Worm (Caenorhabditis elegans): Measurements from ENCODE around the gene srh-281.

DNA sequence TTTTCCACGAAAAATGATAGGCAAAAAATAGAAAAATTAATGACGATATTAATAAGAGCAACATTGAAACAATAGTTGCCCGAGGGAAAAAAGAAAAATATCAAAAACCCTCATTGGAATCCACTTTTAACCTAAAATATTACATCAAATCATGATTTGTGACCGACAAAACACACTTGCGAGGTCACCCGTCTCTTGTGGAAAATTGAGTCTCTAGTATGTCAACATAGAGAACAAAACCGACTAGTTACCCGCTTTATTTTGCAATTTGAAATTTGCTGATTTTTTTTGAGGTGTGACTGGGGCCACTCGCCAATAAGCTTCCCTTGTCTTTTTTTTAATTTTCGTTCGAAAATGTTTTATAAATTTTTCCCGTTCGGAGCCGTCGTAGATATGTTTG lies 14.8 kb upstream of the srh-281 start, which contains the start of gene cyp-33D1:
- TF ChIP-seq elt-2 (tag; optimal IDR thresholded peaks at IDR 0.05) (no peak), nhr-12 (tag; optimal IDR thresholded peaks at IDR 0.05) (no peak), mdl-1 (tag; optimal IDR thresholded peaks at IDR 0.05) (no peak), ceh-9 (tag; optimal IDR thresholded peaks at IDR 0.05) (no peak)

Data from whole organism, L3 larva.